Worm (Caenorhabditis elegans): Measurements from ENCODE around the gene acc-1.

- TF ChIP-seq unc-62 (GFP tag; optimal IDR thresholded peaks at IDR 0.05): peak; percentile 40
- TF ChIP-seq drap-1 (GFP tag; optimal IDR thresholded peaks at IDR 0.05): no peak
- no peak for TF ChIP-seq nhr-76 (tag; optimal IDR thresholded peaks at IDR 0.05)
- no peak for TF ChIP-seq unc-39 (tag; optimal IDR thresholded peaks at IDR 0.05)
Observed at ce11 chrIV:9667084-9667483, 9.2 kb downstream of the acc-1 start.
